Worm (Caenorhabditis elegans) whole organism, L4 larva: ENCODE measurements around the gene fzr-1.

Experiments
- F10B5.3 ChIP-seq: sonication (generic microtip); optimal IDR thresholded peaks from 2 replicates; lab custom pipeline; 2016; ENCODE audit warnings: mild to moderate bottlenecking, missing genetic modification characterization, missing compliant biosample characterization
- R02D3.7 ChIP-seq: fragments of 150-350 bp; sonication (generic microtip); optimal IDR thresholded peaks from 3 replicates; lab custom pipeline; 2014; ENCODE audit warnings: missing biosample characterization, missing genetic modification characterization
- T20F7.1 ChIP-seq: fragments of 200-800 bp; sonication (Bioruptor generic); optimal IDR thresholded peaks from 2 replicates; lab custom pipeline; 2018; ENCODE audit warnings: mild to moderate bottlenecking, missing genetic modification characterization, missing compliant biosample characterization
- T26A8.4 ChIP-seq: fragments of 200-800 bp; sonication (Bioruptor generic); IDR thresholded peaks from 2 replicates; pipeline ENCODE4 v1.3.6; 2022; ENCODE audit warnings: missing genetic modification characterization, missing compliant biosample characterization
- Y5F2A.4 ChIP-seq: fragments of 200-800 bp; sonication (Bioruptor generic); optimal IDR thresholded peaks from 2 replicates; lab custom pipeline; 2018; ENCODE audit warnings: mild to moderate bottlenecking, missing genetic modification characterization, missing compliant biosample characterization
- Y75B8A.6 ChIP-seq: fragments of 200-800 bp; sonication (Bioruptor generic); IDR thresholded peaks from 2 replicates; pipeline ENCODE4 v1.3.6; 2022; ENCODE audit warnings: missing genetic modification reagents, missing genetic modification characterization, missing compliant biosample characterization
- attf-4 ChIP-seq: sonication (generic microtip); optimal IDR thresholded peaks from 3 replicates; lab custom pipeline; 2017; ENCODE audit warnings: missing biosample characterization, missing genetic modification characterization
- ceh-44 ChIP-seq: fragments of 200-800 bp; sonication (Bioruptor generic); IDR thresholded peaks from 2 replicates; pipeline ENCODE4 v1.3.6; 2022; ENCODE audit warnings: missing genetic modification reagents, missing genetic modification characterization, missing compliant biosample characterization
- ceh-62 ChIP-seq: sonication (generic microtip); optimal IDR thresholded peaks from 2 replicates; lab custom pipeline; 2017; ENCODE audit warnings: missing biosample characterization, missing genetic modification characterization
- daf-16 ChIP-seq, 3 experiments: sonication (generic microtip); optimal IDR thresholded peaks; 2 replicates each; lab custom pipeline; 2016 to 2017; ENCODE audit warnings: missing genetic modification characterization in 3 of 3, missing genetic modification reagents in 3 of 3, mild to moderate bottlenecking in 2 of 3, missing compliant biosample characterization in 2 of 3, missing biosample characterization in 1 of 3, moderate library complexity in 1 of 3
- daf-19 ChIP-seq: fragments of 200-800 bp; sonication (Bioruptor generic); conservative IDR thresholded peaks from 2 replicates; pipeline ENCODE4 v1.3.6; 2022; ENCODE audit warnings: missing genetic modification characterization, missing compliant biosample characterization
- dmd-9 ChIP-seq: fragments of 200-800 bp; sonication (Bioruptor generic); IDR thresholded peaks from 2 replicates; pipeline ENCODE4 v1.3.6; 2022; ENCODE audit warnings: missing genetic modification reagents, missing genetic modification characterization, missing compliant biosample characterization
- fos-1 ChIP-seq: fragments of 150-350 bp; optimal IDR thresholded peaks from 2 replicates; lab custom pipeline; 2014; ENCODE audit warnings: missing biosample characterization, missing genetic modification characterization
- hif-1 ChIP-seq, 2 experiments: sonication (generic microtip); optimal IDR thresholded peaks; 2 replicates each; lab custom pipeline; 2016 to 2017; ENCODE audit warnings: missing compliant biosample characterization in 2 of 2, missing genetic modification characterization in 2 of 2, missing genetic modification reagents in 2 of 2, missing genotype in 2 of 2, mild to moderate bottlenecking in 1 of 2
- hlh-11 ChIP-seq: fragments of 200-800 bp; sonication (Bioruptor generic); optimal IDR thresholded peaks from 2 replicates; lab custom pipeline; 2018; ENCODE audit warnings: mild to moderate bottlenecking, missing genetic modification characterization, missing compliant biosample characterization
- hlh-30 ChIP-seq: sonication (generic microtip); optimal IDR thresholded peaks from 2 replicates; lab custom pipeline; 2017; ENCODE audit warnings: antibody characterized with exemption, mild to moderate bottlenecking, missing genetic modification characterization, missing compliant biosample characterization; ENCODE audit not compliant: insufficient read depth
- lim-7 ChIP-seq: fragments of 200-800 bp; sonication (Bioruptor generic); IDR thresholded peaks from 2 replicates; pipeline ENCODE4 v1.3.6; 2022; ENCODE audit warnings: missing genetic modification characterization, missing compliant biosample characterization
- lin-13 ChIP-seq: fragments of 150-350 bp; optimal IDR thresholded peaks from 2 replicates; lab custom pipeline; 2014; ENCODE audit warnings: missing biosample characterization, missing genetic modification reagents, missing genetic modification characterization
- lin-15B ChIP-seq: fragments of 150-350 bp; sonication (generic microtip); optimal IDR thresholded peaks from 3 replicates; lab custom pipeline; 2014; ENCODE audit warnings: missing biosample characterization, missing genetic modification characterization
- lin-38 ChIP-seq: fragments of 200-800 bp; sonication (Bioruptor generic); IDR thresholded peaks from 2 replicates; pipeline ENCODE4 v1.3.6; 2022; ENCODE audit warnings: missing genetic modification reagents, missing genetic modification characterization, missing compliant biosample characterization
- madf-9 ChIP-seq: fragments of 200-800 bp; sonication (Bioruptor generic); conservative IDR thresholded peaks from 2 replicates; pipeline ENCODE4 v1.3.6; 2022; ENCODE audit warnings: missing genetic modification reagents, missing genetic modification characterization, missing compliant biosample characterization
- nhr-11 ChIP-seq: fragments of 150-350 bp; optimal IDR thresholded peaks from 2 replicates; lab custom pipeline; 2014; ENCODE audit warnings: missing biosample characterization, missing genetic modification characterization
- nhr-111 ChIP-seq: fragments of 200-800 bp; sonication (Bioruptor generic); optimal IDR thresholded peaks from 2 replicates; lab custom pipeline; 2018; ENCODE audit warnings: mild to moderate bottlenecking, missing genetic modification characterization, missing compliant biosample characterization
- nhr-237 ChIP-seq: sonication (generic microtip); optimal IDR thresholded peaks from 2 replicates; lab custom pipeline; 2017; ENCODE audit warnings: missing biosample characterization, missing genetic modification characterization
- nhr-25 ChIP-seq: sonication (generic microtip); optimal IDR thresholded peaks from 2 replicates; lab custom pipeline; 2017; ENCODE audit warnings: missing genetic modification characterization, mild to moderate bottlenecking, missing compliant biosample characterization, antibody characterized with exemption, moderate library complexity, borderline replicate concordance; ENCODE audit not compliant: insufficient read depth
- nhr-28 ChIP-seq: fragments of 150-350 bp; optimal IDR thresholded peaks from 2 replicates; lab custom pipeline; 2014; ENCODE audit warnings: missing biosample characterization, missing genetic modification characterization
- nhr-76 ChIP-seq: fragments of 150-350 bp; optimal IDR thresholded peaks from 2 replicates; lab custom pipeline; 2014; ENCODE audit warnings: missing biosample characterization, missing genetic modification characterization
- nhr-77 ChIP-seq: fragments of 150-350 bp; optimal IDR thresholded peaks from 2 replicates; lab custom pipeline; 2014; ENCODE audit warnings: missing biosample characterization, missing genetic modification characterization
- php-3 ChIP-seq: fragments of 200-800 bp; sonication (Bioruptor generic); IDR thresholded peaks from 2 replicates; pipeline ENCODE4 v1.3.6; 2022; ENCODE audit warnings: missing genetic modification reagents, missing genetic modification characterization, missing compliant biosample characterization
- pqm-1 ChIP-seq: sonication (generic microtip); optimal IDR thresholded peaks from 2 replicates; lab custom pipeline; 2017; ENCODE audit warnings: missing biosample characterization, missing genetic modification characterization
- set-16 ChIP-seq: fragments of 200-800 bp; sonication (Bioruptor generic); IDR thresholded peaks from 2 replicates; pipeline ENCODE4 v1.3.6; 2022; ENCODE audit warnings: missing genetic modification reagents, missing genetic modification characterization, missing compliant biosample characterization
- tra-1 ChIP-seq: fragments of 200-800 bp; sonication (Bioruptor generic); IDR thresholded peaks from 2 replicates; pipeline ENCODE4 v1.3.6; 2022; ENCODE audit warnings: missing genetic modification reagents, missing genetic modification characterization, missing compliant biosample characterization
- unc-62 ChIP-seq, 3 experiments: fragments of 150-350 bp in 1 of 3; sonication (generic microtip); optimal IDR thresholded peaks in 2 of 3; peaks in 1 of 3; 1 replicate in 1 of 3; 2 replicates in 2 of 3; lab custom pipeline; 2014 to 2017; ENCODE audit warnings: missing biosample characterization in 3 of 3, missing genetic modification characterization in 3 of 3, missing genetic modification reagents in 3 of 3, missing genotype in 1 of 3
- zag-1 ChIP-seq: fragments of 150-350 bp; optimal IDR thresholded peaks from 2 replicates; lab custom pipeline; 2014; ENCODE audit warnings: missing biosample characterization, missing genetic modification characterization
- zfp-2 ChIP-seq: sonication (generic microtip); optimal IDR thresholded peaks from 2 replicates; lab custom pipeline; 2016; ENCODE audit warnings: mild to moderate bottlenecking, missing genetic modification characterization, missing compliant biosample characterization

fzr-1 gene

ce11 chrII:9656210-9656755 lies 12.0 kb upstream of the fzr-1 start, which contains the start of gene gstk-1 (continued):
- TF ChIP-seq set-16 (GFP tag; lab: Robert Waterston, UW) (no peak), Y75B8A.6 (no peak), lin-15B (tag; lab: Kevin White, UChicago) (no peak)

DNA sequence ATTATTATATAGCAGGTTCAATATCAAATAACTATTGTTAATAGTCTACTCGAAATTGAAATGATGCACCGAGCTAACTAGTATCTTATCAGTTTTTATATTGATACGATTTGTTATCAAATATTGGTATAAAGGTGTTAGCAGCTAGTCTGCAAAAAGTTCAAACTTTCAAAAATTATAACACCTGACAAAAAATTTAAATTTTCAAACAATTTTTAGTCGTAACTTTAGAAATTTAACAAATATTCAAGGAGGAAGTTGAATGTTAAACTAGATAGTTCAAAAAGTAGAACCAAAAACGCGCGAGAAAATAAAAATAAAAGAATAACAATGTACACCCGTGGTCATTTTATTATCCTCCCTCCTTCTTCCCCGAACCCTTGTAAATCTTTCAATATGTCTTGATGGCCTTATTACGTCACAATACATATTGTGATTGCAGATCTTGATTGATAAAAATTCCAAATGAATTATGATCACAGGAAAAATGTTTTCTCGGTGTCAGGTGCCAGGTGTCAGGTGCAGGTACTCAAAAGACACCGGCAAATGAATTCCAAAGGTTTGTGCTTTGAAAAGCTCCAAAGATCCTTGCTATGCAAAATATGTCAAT lies 11.4 kb upstream of the fzr-1 start, which contains the start of gene ZK1307.1:
TSS of gene ZK1307.1 (minus strand) at position 51 of the 610 bp plus-strand sequence.
- TF ChIP-seq lim-7 (no peak), hlh-30 (tag; lab: Kevin White, UChicago) (peak; percentile 56), attf-4 (tag; lab: Kevin White, UChicago) (no peak), F10B5.3 (tag; lab: Kevin White, UChicago) (no peak), pqm-1 (tag; lab: Kevin White, UChicago) (peak; percentile 47), nhr-11 (no peak), Y5F2A.4 (no peak), php-3 (GFP tag; lab: Robert Waterston, UW) (peak; percentile 69), daf-19 (GFP tag; lab: Robert Waterston, UW) (no peak), nhr-77 (tag; lab: Kevin White, UChicago) (no peak), fos-1 (tag; lab: Kevin White, UChicago) (no peak), nhr-237 (tag; lab: Kevin White, UChicago) (no peak), nhr-25 (tag; lab: Kevin White, UChicago) (no peak), ceh-44 (GFP tag; lab: Robert Waterston, UW) (no peak), T20F7.1 (GFP tag; lab: Kevin White, UChicago) (no peak), nhr-76 (tag; lab: Kevin White, UChicago) (no peak), madf-9 (GFP tag; lab: Robert Waterston, UW) (no peak), ceh-62 (tag; lab: Kevin White, UChicago) (no peak), lin-38 (no peak), tra-1 (GFP tag; lab: Robert Waterston, UW) (no peak), R02D3.7 (tag; lab: Kevin White, UChicago) (no peak), nhr-28 (tag; lab: Kevin White, UChicago) (peak; percentile 27), lin-13 (GFP tag; lab: Kevin White, UChicago) (no peak), dmd-9 (no peak), zfp-2 (no peak), hif-1 (tag; optimal IDR thresholded peaks at IDR 0.05; lab: Kevin White, UChicago) (no peak), nhr-111 (GFP tag; lab: Kevin White, UChicago) (no peak), T26A8.4 (no peak), hlh-11 (tag; lab: Kevin White, UChicago) (no peak)
- TF ChIP-seq, all 104 proteins: peak for 4

DNA sequence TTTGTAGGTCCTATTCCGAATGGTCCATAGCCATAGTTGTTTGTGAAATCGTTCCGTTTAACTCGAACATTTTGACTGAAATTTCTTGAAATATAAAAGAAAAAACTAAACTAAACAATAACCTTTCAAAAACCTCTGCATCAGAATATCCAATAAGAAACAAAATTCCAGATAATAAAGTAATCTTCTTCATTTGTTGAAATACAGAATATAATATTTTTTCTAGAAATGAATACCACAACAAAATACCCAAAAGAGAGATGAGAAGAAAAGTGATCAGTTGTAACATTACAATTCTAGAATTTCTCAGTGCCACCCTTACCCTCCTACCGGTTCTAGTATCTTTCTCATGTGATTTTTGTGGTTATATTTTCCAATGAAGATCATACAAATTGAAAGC lies 9.4 kb upstream of the fzr-1 start, which contains the start of gene ZK1307.2:
TSS of gene ZK1307.2 (minus strand) at position 274 of the 400 bp plus-strand sequence.
- peak in 1 of 2 experiments; percentile 93 for TF ChIP-seq unc-62 (GFP tag; optimal IDR thresholded peaks at IDR 0.05 in 1 of 2; lab: Kevin White, UChicago)
- TF ChIP-seq unc-62 (tag; optimal IDR thresholded peaks at IDR 0.05; lab: Kevin White, UChicago), result no peak
- no peak for TF ChIP-seq daf-16 (GFP tag; optimal IDR thresholded peaks at IDR 0.05; lab: Kevin White, UChicago)
- TF ChIP-seq daf-16 (tag; optimal IDR thresholded peaks at IDR 0.05; lab: Kevin White, UChicago), result no peak
- no peak for TF ChIP-seq zag-1 (tag; lab: Kevin White, UChicago)
